Worm (Caenorhabditis elegans) whole organism, L3 larva: Measurements from ENCODE around the gene srg-32.

ENCODE experiments used
- R02D3.7 ChIP-seq: fragments of 150-350 bp; optimal IDR thresholded peaks from 2 replicates; lab custom pipeline; 2014; ENCODE audit warnings: missing biosample characterization, missing genetic modification characterization
- ceh-28 ChIP-seq: fragments of 150-350 bp; optimal IDR thresholded peaks from 2 replicates; lab custom pipeline; 2014; ENCODE audit warnings: missing biosample characterization, missing genetic modification reagents, missing genetic modification characterization
- ceh-82 ChIP-seq: fragments of 150-350 bp; optimal IDR thresholded peaks from 2 replicates; lab custom pipeline; 2014; ENCODE audit warnings: missing biosample characterization, missing genetic modification characterization
- ceh-9 ChIP-seq: sonication (generic microtip); optimal IDR thresholded peaks from 2 replicates; lab custom pipeline; 2018; ENCODE audit warnings: missing biosample characterization, missing genetic modification characterization
- egl-27 ChIP-seq: sonication (generic microtip); optimal IDR thresholded peaks from 4 replicates; lab custom pipeline; 2017; ENCODE audit warnings: missing biosample characterization, missing genetic modification reagents, missing genetic modification characterization
- egl-5 ChIP-seq: fragments of 150-350 bp; optimal IDR thresholded peaks from 2 replicates; lab custom pipeline; 2017; ENCODE audit warnings: missing biosample characterization, missing genetic modification reagents, missing genetic modification characterization, inconsistent platforms
- elt-2 ChIP-seq: sonication (generic microtip); optimal IDR thresholded peaks from 2 replicates; lab custom pipeline; 2016; ENCODE audit warnings: missing genetic modification reagents, mild to moderate bottlenecking, missing genetic modification characterization, missing compliant biosample characterization
- fkh-10 ChIP-seq: sonication (generic microtip); optimal IDR thresholded peaks from 2 replicates; lab custom pipeline; 2017; ENCODE audit warnings: missing biosample characterization, missing genetic modification reagents, missing genetic modification characterization
- fkh-2 ChIP-seq: fragments of 150-350 bp; optimal IDR thresholded peaks from 2 replicates; lab custom pipeline; 2014; ENCODE audit warnings: missing biosample characterization, missing genetic modification reagents, missing genetic modification characterization
- hmg-11 ChIP-seq: sonication (generic microtip); optimal IDR thresholded peaks from 2 replicates; lab custom pipeline; 2016; ENCODE audit warnings: missing genetic modification characterization, missing compliant biosample characterization
- jun-1 ChIP-seq: fragments of 150-350 bp; optimal IDR thresholded peaks from 2 replicates; lab custom pipeline; 2014; ENCODE audit warnings: missing biosample characterization, missing genetic modification reagents, missing genetic modification characterization
- lin-15B ChIP-seq: fragments of 150-350 bp; optimal IDR thresholded peaks from 2 replicates; lab custom pipeline; 2014; ENCODE audit warnings: missing biosample characterization, missing genetic modification characterization
- lin-39 ChIP-seq: fragments of 150-350 bp; optimal IDR thresholded peaks from 2 replicates; lab custom pipeline; 2018; ENCODE audit warnings: missing biosample characterization, missing genetic modification reagents, missing genetic modification characterization
- lsy-12 ChIP-seq: sonication (generic microtip); optimal IDR thresholded peaks from 2 replicates; lab custom pipeline; 2016; ENCODE audit warnings: mild to moderate bottlenecking, missing genetic modification characterization, missing compliant biosample characterization
- mml-1 ChIP-seq: fragments of 150-350 bp; sonication (generic microtip); optimal IDR thresholded peaks from 3 replicates; lab custom pipeline; 2014; ENCODE audit warnings: missing biosample characterization, missing genetic modification characterization
- nfya-1 ChIP-seq: sonication (generic microtip); optimal IDR thresholded peaks from 2 replicates; lab custom pipeline; 2017; ENCODE audit warnings: missing genetic modification characterization, mild to moderate bottlenecking, missing compliant biosample characterization, antibody characterized with exemption, moderate library complexity; ENCODE audit not compliant: insufficient read depth
- nhr-11 ChIP-seq: fragments of 150-350 bp; optimal IDR thresholded peaks from 2 replicates; lab custom pipeline; 2014; ENCODE audit warnings: missing biosample characterization, missing genetic modification characterization
- nhr-12 ChIP-seq: fragments of 150-350 bp; optimal IDR thresholded peaks from 2 replicates; lab custom pipeline; 2014; ENCODE audit warnings: missing biosample characterization, missing genetic modification characterization
- nhr-23 ChIP-seq: fragments of 150-350 bp; optimal IDR thresholded peaks from 2 replicates; lab custom pipeline; 2014; ENCODE audit warnings: missing biosample characterization, missing genetic modification reagents, missing genetic modification characterization
- nhr-25 ChIP-seq: sonication (generic microtip); optimal IDR thresholded peaks from 2 replicates; lab custom pipeline; 2017; ENCODE audit warnings: missing biosample characterization, missing genetic modification characterization
- nhr-28 ChIP-seq: fragments of 150-350 bp; optimal IDR thresholded peaks from 2 replicates; lab custom pipeline; 2014; ENCODE audit warnings: missing biosample characterization, missing genetic modification characterization
- nhr-67 ChIP-seq: fragments of 150-350 bp; optimal IDR thresholded peaks from 2 replicates; lab custom pipeline; 2014; ENCODE audit warnings: missing biosample characterization, missing genetic modification characterization
- pha-4 ChIP-seq: fragments of 150-350 bp; optimal IDR thresholded peaks from 2 replicates; lab custom pipeline; 2014; ENCODE audit warnings: missing biosample characterization, missing genetic modification reagents, missing genetic modification characterization
- sea-2 ChIP-seq: fragments of 150-350 bp; sonication (generic microtip); optimal IDR thresholded peaks from 4 replicates; lab custom pipeline; 2014; ENCODE audit warnings: missing biosample characterization, missing genetic modification reagents, missing genetic modification characterization
- skn-1 ChIP-seq: fragments of 150-350 bp; optimal IDR thresholded peaks from 2 replicates; lab custom pipeline; 2014; ENCODE audit warnings: missing biosample characterization, missing genetic modification characterization
- snpc-4 ChIP-seq: fragments of 150-350 bp; optimal IDR thresholded peaks from 2 replicates; lab custom pipeline; 2014; ENCODE audit warnings: missing biosample characterization, missing genetic modification characterization
- tbx-2 ChIP-seq: sonication (generic microtip); optimal IDR thresholded peaks from 2 replicates; lab custom pipeline; 2016; ENCODE audit warnings: mild to moderate bottlenecking, missing genetic modification characterization, missing compliant biosample characterization
- unc-39 ChIP-seq: sonication (generic microtip); optimal IDR thresholded peaks from 4 replicates; lab custom pipeline; 2017; ENCODE audit warnings: missing biosample characterization, missing genetic modification characterization
- unc-62 ChIP-seq: fragments of 150-350 bp; sonication (generic microtip); optimal IDR thresholded peaks from 4 replicates; lab custom pipeline; 2014; ENCODE audit warnings: missing biosample characterization, missing genetic modification reagents, missing genetic modification characterization
- zag-1 ChIP-seq: fragments of 150-350 bp; optimal IDR thresholded peaks from 2 replicates; lab custom pipeline; 2014; ENCODE audit warnings: missing biosample characterization, missing genetic modification characterization
- ztf-4 ChIP-seq: fragments of 150-350 bp; optimal IDR thresholded peaks from 2 replicates; lab custom pipeline; 2014; ENCODE audit warnings: missing biosample characterization, missing genetic modification characterization

srg-32 gene

ce11 chrV:10588694-10589093 is at the start of gene srg-32:
Gene srg-32, minus strand, starts transcription at chrV:10588794.
- TF ChIP-seq ceh-9 (tag; lab: Kevin White, UChicago): no peak
- TF ChIP-seq hmg-11: no peak
- TF ChIP-seq egl-27 (tag; lab: Kevin White, UChicago): no peak
- TF ChIP-seq pha-4 (tag; lab: Kevin White, UChicago): no peak
- no peak for TF ChIP-seq snpc-4
- no peak for TF ChIP-seq tbx-2 (tag; lab: Kevin White, UChicago)
- no peak for TF ChIP-seq sea-2
- no peak for TF ChIP-seq unc-62
- no peak for TF ChIP-seq zag-1
- TF ChIP-seq fkh-10 (GFP tag; lab: Kevin White, UChicago): no peak
- no peak for TF ChIP-seq lin-39 (tag; lab: Kevin White, UChicago)

ce11 chrV:10635722-10636121 is 47.1 kb upstream of the srg-32 start, which contains the start of gene kvs-2:
Gene kvs-2, plus strand, starts transcription at chrV:10636022.
- TF ChIP-seq nhr-23 (no peak), unc-39 (tag; lab: Kevin White, UChicago) (no peak), hmg-11 (no peak), mml-1 (tag; lab: Kevin White, UChicago) (no peak), tbx-2 (tag; lab: Kevin White, UChicago) (no peak), nhr-12 (tag; lab: Kevin White, UChicago) (no peak), nhr-25 (tag; lab: Kevin White, UChicago) (no peak), ceh-82 (no peak), sea-2 (no peak), fkh-2 (tag; lab: Kevin White, UChicago) (no peak), nfya-1 (no peak), egl-27 (tag; lab: Kevin White, UChicago) (no peak)

- TF ChIP-seq nfya-1 (peak; percentile 21), unc-62 (no peak)
- TF ChIP-seq, all 47 proteins: peak for 1
Observed at ce11 chrV:10632758-10633157, 44.2 kb upstream of the srg-32 start, which contains the start of gene mab-23. Gene mab-23, plus strand, starts transcription at chrV:10633058.

- TF ChIP-seq lsy-12 (no peak), ceh-9 (tag; lab: Kevin White, UChicago) (no peak), ztf-4 (tag; lab: Kevin White, UChicago) (no peak), lin-39 (tag; lab: Kevin White, UChicago) (no peak), nhr-28 (no peak)
Observed at ce11 chrV:10630497-10630896, 41.9 kb upstream of the srg-32 start.

- no peak for TF ChIP-seq elt-2 (tag; lab: Kevin White, UChicago)
- no peak for TF ChIP-seq nhr-67 (tag; lab: Kevin White, UChicago)
- TF ChIP-seq nhr-11: no peak
- TF ChIP-seq ztf-4 (tag; lab: Kevin White, UChicago): no peak
- no peak for TF ChIP-seq jun-1
- no peak for TF ChIP-seq lin-15B
Observed at ce11 chrV:10615496-10615895, 26.9 kb upstream of the srg-32 start, which contains the start of gene H09F14.1. Gene H09F14.1, minus strand, starts transcription at chrV:10615596.

- no peak for TF ChIP-seq ceh-9 (tag; lab: Kevin White, UChicago)
- TF ChIP-seq skn-1 (tag; lab: Kevin White, UChicago): no peak
- peak; percentile 35 for TF ChIP-seq pha-4 (tag; lab: Kevin White, UChicago)
- no peak for TF ChIP-seq R02D3.7 (tag; lab: Kevin White, UChicago)
- no peak for TF ChIP-seq ceh-28 (tag; lab: Kevin White, UChicago)
- TF ChIP-seq mml-1 (tag; lab: Kevin White, UChicago): no peak
- TF ChIP-seq fkh-2 (tag; lab: Kevin White, UChicago): no peak
- TF ChIP-seq nfya-1: no peak
- peak; percentile 57 for TF ChIP-seq nhr-23
- TF ChIP-seq egl-5 (tag; lab: Kevin White, UChicago): no peak
Observed at ce11 chrV:10602051-10602937, 13.7 kb upstream of the srg-32 start, which contains the start of gene H27A22.1. Gene H27A22.1, plus strand, starts transcription at chrV:10602555.
